Worm (Caenorhabditis elegans): ENCODE results near the gene Y39A1A.24.
A peak's percentile ranks its signal among the peaks of the same experiment; 100 is the strongest.

Y39A1A.24 gene

DNA sequence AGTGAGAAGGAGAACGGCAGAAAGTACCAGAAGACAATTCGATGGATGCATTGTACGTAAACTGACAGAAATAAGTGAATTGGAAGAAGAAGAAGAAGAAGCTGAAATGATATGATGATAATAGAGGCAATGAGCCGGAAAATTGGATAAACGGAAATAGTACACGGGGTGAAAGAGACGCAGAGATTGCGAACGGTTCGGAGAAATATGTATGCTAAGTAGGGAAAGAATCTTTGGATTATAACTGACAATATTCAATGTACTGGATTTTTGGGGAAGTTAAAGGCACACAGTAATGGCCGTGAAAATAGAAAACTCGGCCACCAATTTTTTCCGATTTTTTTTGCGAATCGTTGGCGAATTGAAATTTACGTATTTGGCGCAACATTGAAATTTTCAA, 37.1 kb upstream of the Y39A1A.24 start, which contains the start of gene Y45F3A.4:
TSS of gene Y45F3A.4 (minus strand) at position 101 of the 400 bp plus-strand sequence.
- no peak for TF ChIP-seq mab-9 (GFP tag; IDR thresholded peaks at IDR 0.05)
- TF ChIP-seq ceh-88 (GFP tag; IDR thresholded peaks at IDR 0.05): no peak
- TF ChIP-seq pax-3 (tag; optimal IDR thresholded peaks at IDR 0.05): no peak
- no peak for TF ChIP-seq egl-13 (tag; optimal IDR thresholded peaks at IDR 0.05)
- no peak for TF ChIP-seq efl-1 (optimal IDR thresholded peaks at IDR 0.05)
- peak in 1 of 2 experiments; percentile 52 for TF ChIP-seq efl-1 (GFP tag; optimal IDR thresholded peaks at IDR 0.05 in 1 of 2)
- TF ChIP-seq ces-1 (GFP tag; optimal IDR thresholded peaks at IDR 0.05): no peak
- TF ChIP-seq hlh-4 (tag; optimal IDR thresholded peaks at IDR 0.05): no peak

DNA sequence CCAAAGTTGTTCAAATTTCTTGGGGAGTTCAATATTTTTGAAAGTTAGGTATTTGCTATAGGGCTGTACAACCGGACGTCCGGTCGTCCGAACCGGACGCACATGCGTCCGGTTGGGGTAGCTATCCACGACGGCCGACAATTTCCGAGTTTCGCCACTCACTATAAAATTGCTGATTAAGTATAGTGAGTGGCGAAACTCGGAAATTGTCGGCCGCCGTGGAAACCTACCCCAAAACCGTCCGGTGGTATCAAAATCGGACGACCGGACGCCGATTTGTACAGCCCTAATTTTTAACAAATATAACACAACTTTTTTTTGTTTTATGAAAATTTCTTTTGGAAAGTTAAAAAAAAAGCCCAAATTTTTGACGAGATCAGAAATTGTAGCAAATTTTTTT, 36.1 kb upstream of the Y39A1A.24 start:
- peak; percentile 4 for TF ChIP-seq snpc-4 (tag; optimal IDR thresholded peaks at IDR 0.05)

DNA sequence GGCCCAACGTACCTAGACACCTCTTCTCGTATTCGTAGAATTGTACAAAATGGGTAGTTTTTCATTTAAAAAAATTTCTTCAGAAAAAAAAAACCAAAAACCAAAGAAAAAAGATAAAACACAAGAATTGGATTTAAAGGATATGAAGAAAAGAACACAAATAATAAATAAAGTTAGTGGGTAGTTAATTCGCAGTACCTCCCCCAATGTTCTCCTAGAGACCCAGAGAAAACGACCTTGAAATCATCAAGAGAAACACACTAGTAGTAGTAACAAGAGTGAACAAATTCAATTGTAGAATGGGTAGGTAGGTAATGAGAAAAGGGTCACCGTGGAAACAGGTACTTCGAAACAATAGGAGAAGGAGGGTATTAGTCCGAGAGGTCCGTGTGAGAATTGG, 34.7 kb upstream of the Y39A1A.24 start:
- TF ChIP-seq blmp-1 (tag; optimal IDR thresholded peaks at IDR 0.05) (peak; percentile 10), ceh-90 (tag; optimal IDR thresholded peaks at IDR 0.05) (no peak), nhr-85 (tag) (peak; percentile 65), nhr-20 (tag; optimal IDR thresholded peaks at IDR 0.05) (peak; percentile 26), snu-23 (GFP tag; optimal IDR thresholded peaks at IDR 0.05) (peak; percentile 41), mep-1 (tag; optimal IDR thresholded peaks at IDR 0.05) (peak; percentile 56), rnt-1 (tag; optimal IDR thresholded peaks at IDR 0.05) (no peak), lin-14 (GFP tag; optimal IDR thresholded peaks at IDR 0.05) (peak; percentile 76)

DNA sequence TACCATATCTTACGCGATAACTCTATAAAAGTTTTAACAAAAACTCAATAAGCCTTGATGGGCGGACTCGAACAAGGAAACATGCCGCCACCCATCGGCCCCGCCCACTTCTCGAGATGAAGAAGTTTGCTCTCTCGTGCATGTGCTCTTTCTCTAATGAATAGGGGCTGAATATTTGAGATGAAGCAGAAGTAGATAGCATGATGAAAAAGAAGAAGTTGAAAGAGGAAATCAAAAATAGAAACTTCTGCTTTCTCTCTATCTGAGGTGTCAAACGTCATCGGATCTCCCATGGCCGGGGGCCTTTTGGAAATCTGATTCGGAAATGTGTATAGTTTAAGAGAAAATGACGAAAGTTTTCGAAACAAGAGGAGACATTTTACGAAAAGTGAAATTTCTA, 33.6 kb upstream of the Y39A1A.24 start:
- TF ChIP-seq nhr-71 (tag; optimal IDR thresholded peaks at IDR 0.05) (peak; percentile 22), ceh-63 (GFP tag; optimal IDR thresholded peaks at IDR 0.05) (no peak), elt-2 (tag; optimal IDR thresholded peaks at IDR 0.05) (no peak), egl-13 (tag; optimal IDR thresholded peaks at IDR 0.05) (peak; percentile 76), unc-86 (tag; optimal IDR thresholded peaks at IDR 0.05) (peak; percentile 41), fkh-8 (tag; optimal IDR thresholded peaks at IDR 0.05) (peak; percentile 9), lin-14 (GFP tag; optimal IDR thresholded peaks at IDR 0.05) (peak; percentile 57)

DNA sequence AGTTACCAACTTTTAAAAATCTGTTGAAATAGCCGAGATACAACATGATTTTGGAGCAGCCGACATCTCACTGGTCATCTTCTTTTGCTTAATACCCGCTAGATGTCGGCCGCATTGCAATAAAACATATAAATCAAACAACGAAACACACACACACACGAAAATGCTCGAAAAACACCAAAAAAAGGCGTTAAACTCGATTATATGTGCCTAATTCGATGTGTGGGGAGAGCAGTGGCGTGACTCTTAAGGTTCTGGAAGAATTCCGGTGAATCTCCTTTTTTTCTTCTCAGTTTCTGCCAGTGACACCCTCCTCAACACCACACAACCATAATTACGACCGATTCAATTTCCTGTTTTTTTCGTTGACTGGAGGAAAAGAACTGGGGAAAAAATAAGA, 32.2 kb upstream of the Y39A1A.24 start:
- no peak for TF ChIP-seq nhr-47 (tag; optimal IDR thresholded peaks at IDR 0.05)
- TF ChIP-seq egl-13 (tag; optimal IDR thresholded peaks at IDR 0.05): no peak
- no peak for TF ChIP-seq mab-9 (GFP tag; IDR thresholded peaks at IDR 0.05)
- TF ChIP-seq zag-1 (tag; optimal IDR thresholded peaks at IDR 0.05): no peak
- TF ChIP-seq nhr-84 (tag; optimal IDR thresholded peaks at IDR 0.05): no peak
- no peak for TF ChIP-seq lin-39 (tag; optimal IDR thresholded peaks at IDR 0.05)
- TF ChIP-seq ets-5 (GFP tag; IDR thresholded peaks at IDR 0.05): no peak
- TF ChIP-seq unc-130 (tag; optimal IDR thresholded peaks at IDR 0.05): no peak
- no peak for TF ChIP-seq skn-1 (tag; optimal IDR thresholded peaks at IDR 0.05)
- TF ChIP-seq nhr-76 (tag; optimal IDR thresholded peaks at IDR 0.05): no peak
- TF ChIP-seq snpc-4 (tag; optimal IDR thresholded peaks at IDR 0.05): peak; percentile 19
- TF ChIP-seq pag-3 (tag; optimal IDR thresholded peaks at IDR 0.05; ENCODE audit: borderline replicate concordance, insufficient read depth): no peak
- peak; percentile 41 for TF ChIP-seq lin-14 (GFP tag; optimal IDR thresholded peaks at IDR 0.05)
- TF ChIP-seq efl-1 (optimal IDR thresholded peaks at IDR 0.05): no peak
- peak in 1 of 2 experiments; percentile 74 for TF ChIP-seq efl-1 (GFP tag; optimal IDR thresholded peaks at IDR 0.05 in 1 of 2)
- no peak for TF ChIP-seq C04F5.9 (tag; optimal IDR thresholded peaks at IDR 0.05)
- TF ChIP-seq irx-1 (tag; optimal IDR thresholded peaks at IDR 0.05): no peak
- no peak for TF ChIP-seq ceh-8 (GFP tag; optimal IDR thresholded peaks at IDR 0.05)
- TF ChIP-seq hlh-4 (tag; optimal IDR thresholded peaks at IDR 0.05): no peak
- TF ChIP-seq ztf-11 (tag; optimal IDR thresholded peaks at IDR 0.05): no peak
- TF ChIP-seq nhr-237 (tag; optimal IDR thresholded peaks at IDR 0.05): no peak
- no peak for TF ChIP-seq aha-1 (tag; optimal IDR thresholded peaks at IDR 0.05)
- no peak for TF ChIP-seq C34B4.2 (tag; optimal IDR thresholded peaks at IDR 0.05)
